Worm (Caenorhabditis elegans): ENCODE data around the gene C27D9.1.
A peak's percentile ranks its signal among the peaks of the same experiment; 100 is the strongest.

C27D9.1 gene

DNA sequence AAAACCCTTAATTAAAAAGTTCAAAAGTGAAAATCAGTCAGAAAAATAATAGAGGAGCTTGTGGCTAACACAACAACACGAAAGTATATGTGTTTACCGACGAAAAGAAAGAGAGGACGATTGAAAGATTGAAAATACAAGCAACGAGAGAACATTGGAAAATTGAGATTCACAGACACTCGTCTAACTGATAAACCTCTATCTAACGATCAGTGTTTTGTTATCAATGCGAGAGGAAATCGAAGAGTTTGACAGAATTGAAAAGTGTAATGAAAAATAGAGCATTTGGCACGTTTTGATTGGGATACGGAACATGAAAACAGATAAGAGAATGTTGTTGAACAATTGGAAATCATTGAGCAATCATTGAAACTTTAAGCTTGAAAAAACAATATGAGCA lies 24.5 kb upstream of the C27D9.1 start:
- no peak for TF ChIP-seq nhr-23 (tag; optimal IDR thresholded peaks at IDR 0.05)
- no peak for TF ChIP-seq nhr-67 (tag; optimal IDR thresholded peaks at IDR 0.05)
- TF ChIP-seq nhr-11 (tag; optimal IDR thresholded peaks at IDR 0.05): no peak
- no peak for TF ChIP-seq nhr-76 (tag; optimal IDR thresholded peaks at IDR 0.05)
- TF ChIP-seq hmg-11 (tag; optimal IDR thresholded peaks at IDR 0.05): no peak
- peak; percentile 44 for TF ChIP-seq egl-5 (tag; optimal IDR thresholded peaks at IDR 0.05)
- peak; percentile 23 for TF ChIP-seq skn-1 (tag; optimal IDR thresholded peaks at IDR 0.05)
- no peak for TF ChIP-seq R02D3.7 (tag; optimal IDR thresholded peaks at IDR 0.05)
- no peak for TF ChIP-seq fkh-2 (tag; optimal IDR thresholded peaks at IDR 0.05)
- TF ChIP-seq nhr-28 (tag; optimal IDR thresholded peaks at IDR 0.05): no peak
- TF ChIP-seq nfya-1 (tag; optimal IDR thresholded peaks at IDR 0.05; ENCODE audit: insufficient read depth): peak; percentile 42
- no peak for TF ChIP-seq ceh-82 (tag; optimal IDR thresholded peaks at IDR 0.05)
- TF ChIP-seq mml-1 (tag; optimal IDR thresholded peaks at IDR 0.05): no peak
- TF ChIP-seq pqm-1 (tag; optimal IDR thresholded peaks at IDR 0.05): peak; percentile 98
- no peak for TF ChIP-seq zag-1 (tag; optimal IDR thresholded peaks at IDR 0.05)
- no peak for TF ChIP-seq daf-12 (tag; optimal IDR thresholded peaks at IDR 0.05)
- no peak for TF ChIP-seq nhr-43 (tag; optimal IDR thresholded peaks at IDR 0.05; ENCODE audit: poor library complexity, severe bottlenecking)
- TF ChIP-seq ceh-28 (tag; optimal IDR thresholded peaks at IDR 0.05): no peak
- no peak for TF ChIP-seq ztf-4 (tag; optimal IDR thresholded peaks at IDR 0.05)
- TF ChIP-seq lin-15B (tag; optimal IDR thresholded peaks at IDR 0.05): no peak
- TF ChIP-seq elt-1 (tag; optimal IDR thresholded peaks at IDR 0.05): no peak
- TF ChIP-seq jun-1 (tag; optimal IDR thresholded peaks at IDR 0.05): peak; percentile 70
- no peak for TF ChIP-seq nhr-25 (tag; optimal IDR thresholded peaks at IDR 0.05)
- TF ChIP-seq elt-2 (tag; optimal IDR thresholded peaks at IDR 0.05): peak; percentile 100
- TF ChIP-seq elt-3 (tag; optimal IDR thresholded peaks at IDR 0.05): peak in 1 of 3 experiments; percentile 37
- TF ChIP-seq eor-1 (tag; optimal IDR thresholded peaks at IDR 0.05): no peak
- TF ChIP-seq ceh-9 (tag; optimal IDR thresholded peaks at IDR 0.05): no peak
- TF ChIP-seq ceh-16 (tag; optimal IDR thresholded peaks at IDR 0.05): no peak
- TF ChIP-seq lsy-12 (tag; optimal IDR thresholded peaks at IDR 0.05): no peak
- TF ChIP-seq ztf-11 (tag; optimal IDR thresholded peaks at IDR 0.05): no peak
- TF ChIP-seq pha-4 (tag; optimal IDR thresholded peaks at IDR 0.05): peak; percentile 59
- TF ChIP-seq snpc-4 (tag; optimal IDR thresholded peaks at IDR 0.05): no peak

DNA sequence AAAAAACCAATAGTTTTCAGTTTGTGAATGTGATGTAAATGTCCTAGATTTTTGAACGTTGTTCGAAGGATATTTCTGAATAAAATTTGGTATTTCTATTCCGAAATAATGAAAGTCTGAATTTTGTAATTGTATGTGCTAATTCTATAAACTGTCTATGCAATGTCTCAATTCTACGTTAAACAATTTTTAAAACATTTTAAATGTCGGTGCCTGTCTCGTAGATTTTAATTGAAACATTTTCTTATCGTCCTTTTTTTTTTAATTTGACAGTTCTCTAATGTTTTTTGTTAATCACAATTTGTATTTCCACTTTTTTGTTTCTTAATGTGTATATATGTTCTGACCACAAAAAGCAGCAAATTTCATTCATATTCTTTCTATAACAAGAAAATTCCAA lies 23.5 kb upstream of the C27D9.1 start, which contains the start of gene F41C3.7:
TSS of gene F41C3.7 (plus strand) at position 301 of the 400 bp plus-strand sequence.
- TF ChIP-seq nhr-12 (tag; optimal IDR thresholded peaks at IDR 0.05) (no peak), fkh-10 (GFP tag; optimal IDR thresholded peaks at IDR 0.05) (no peak)

ce11 chrII:4733848-4734247 lies 19.4 kb upstream of the C27D9.1 start, which contains the start of gene F41C3.11:
F41C3.11 (minus strand) TSS chrII:4733948.
- no peak for TF ChIP-seq aly-2 (tag; optimal IDR thresholded peaks at IDR 0.05)
- no peak for TF ChIP-seq hmg-11 (tag; optimal IDR thresholded peaks at IDR 0.05)
- TF ChIP-seq egl-27 (tag; optimal IDR thresholded peaks at IDR 0.05): no peak
- no peak for TF ChIP-seq pha-4 (tag; optimal IDR thresholded peaks at IDR 0.05)
- no peak for TF ChIP-seq daf-12 (tag; optimal IDR thresholded peaks at IDR 0.05)

ce11 chrII:4734477-4734876 lies 18.7 kb upstream of the C27D9.1 start:
- TF ChIP-seq nhr-28 (tag; optimal IDR thresholded peaks at IDR 0.05): no peak
- TF ChIP-seq nhr-25 (tag; optimal IDR thresholded peaks at IDR 0.05): peak; percentile 56
- peak; percentile 35 for TF ChIP-seq nhr-23 (tag; optimal IDR thresholded peaks at IDR 0.05)

- TF ChIP-seq ztf-4 (tag; optimal IDR thresholded peaks at IDR 0.05): no peak
- TF ChIP-seq jun-1 (tag; optimal IDR thresholded peaks at IDR 0.05): no peak
- no peak for TF ChIP-seq snpc-4 (tag; optimal IDR thresholded peaks at IDR 0.05)
- TF ChIP-seq nhr-237 (tag; optimal IDR thresholded peaks at IDR 0.05): no peak
- no peak for TF ChIP-seq hmg-11 (tag; optimal IDR thresholded peaks at IDR 0.05)
- TF ChIP-seq daf-12 (tag; optimal IDR thresholded peaks at IDR 0.05): no peak
- no peak for TF ChIP-seq nhr-23 (tag; optimal IDR thresholded peaks at IDR 0.05)
- no peak for TF ChIP-seq fos-1 (tag; optimal IDR thresholded peaks at IDR 0.05)
- TF ChIP-seq skn-1 (tag; optimal IDR thresholded peaks at IDR 0.05): no peak
- TF ChIP-seq fkh-2 (tag; optimal IDR thresholded peaks at IDR 0.05): no peak
- TF ChIP-seq elt-1 (tag; optimal IDR thresholded peaks at IDR 0.05): no peak
- TF ChIP-seq unc-62 (GFP tag; optimal IDR thresholded peaks at IDR 0.05): no peak
- TF ChIP-seq mml-1 (tag; optimal IDR thresholded peaks at IDR 0.05): no peak
- TF ChIP-seq fkh-10 (GFP tag; optimal IDR thresholded peaks at IDR 0.05): no peak
- TF ChIP-seq elt-2 (tag; optimal IDR thresholded peaks at IDR 0.05): no peak
- TF ChIP-seq R02D3.7 (tag; optimal IDR thresholded peaks at IDR 0.05): no peak
- no peak for TF ChIP-seq nhr-28 (tag; optimal IDR thresholded peaks at IDR 0.05)
Observed at ce11 chrII:4736585-4736984, 16.6 kb upstream of the C27D9.1 start.
